Fruit fly (Drosophila melanogaster): ENCODE data around the gene CG3437.
A peak's percentile ranks its signal among the peaks of the same experiment; 100 is the strongest.

The CG3437 gene

DNA sequence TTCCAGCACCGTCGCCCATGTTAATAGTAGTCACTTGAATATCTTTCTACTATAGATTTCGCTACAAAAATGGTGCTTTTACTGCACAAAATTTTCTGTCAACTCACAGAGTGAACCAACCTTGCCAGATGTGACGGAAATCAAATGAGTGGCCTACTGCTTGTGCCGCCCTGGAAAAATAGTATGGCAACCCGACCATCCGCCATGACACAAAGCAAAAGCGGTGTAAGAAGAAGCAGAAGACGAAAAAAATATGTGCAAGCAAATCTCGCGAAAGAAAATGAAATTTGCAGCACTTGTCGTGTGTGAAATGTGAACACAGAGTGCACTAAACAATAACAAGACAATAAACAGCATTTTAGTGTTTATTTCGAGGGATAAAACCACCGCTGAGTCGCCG lies 19.4 kb upstream of the CG3437 start, which contains the start of the genes Uch-L5 and Jarid2 (continued):
- TF ChIP-seq CG17829 (tag; optimal IDR thresholded peaks at IDR 0.05), result peak; percentile 72
- TF ChIP-seq Fer1 (GFP tag; optimal IDR thresholded peaks at IDR 0.05), result peak; percentile 44
- TF ChIP-seq CG30403 (GFP tag; optimal IDR thresholded peaks at IDR 0.05), result peak; percentile 51
- TF ChIP-seq CG4404 (GFP tag; IDR thresholded peaks at IDR 0.05), result no peak
- TF ChIP-seq CG18262 (tag; optimal IDR thresholded peaks at IDR 0.05), result no peak
- peak; percentile 48 for TF ChIP-seq Dref (GFP tag; IDR thresholded peaks at IDR 0.05)
- peak; percentile 55 for TF ChIP-seq Camta (GFP tag; optimal IDR thresholded peaks at IDR 0.05)
- TF ChIP-seq Xrp1 (GFP tag; IDR thresholded peaks at IDR 0.05), result peak; percentile 47; the same call in 1 of the 2 replicates
- TF ChIP-seq stwl (tag; optimal IDR thresholded peaks at IDR 0.05), result peak; percentile 93
- no peak for TF ChIP-seq ro (GFP tag; IDR thresholded peaks at IDR 0.05)
- peak; percentile 50 for TF ChIP-seq amos (GFP tag; IDR thresholded peaks at IDR 0.05; ENCODE audit: partially characterized antibody)
- TF ChIP-seq CG34422 (GFP tag; IDR thresholded peaks at IDR 0.05), result peak; percentile 83; the same call in 2 of the 3 replicates
- peak; percentile 14 for TF ChIP-seq Mes4 (GFP tag; optimal IDR thresholded peaks at IDR 0.05)
- peak; percentile 41 for TF ChIP-seq CG5245 (GFP tag; optimal IDR thresholded peaks at IDR 0.05)
- peak; percentile 11 for TF ChIP-seq CG31365 (tag; optimal IDR thresholded peaks at IDR 0.05)
- TF ChIP-seq CG10462 (GFP tag; optimal IDR thresholded peaks at IDR 0.05), result no peak
- peak; percentile 70 for TF ChIP-seq HLH54F (GFP tag; optimal IDR thresholded peaks at IDR 0.05)
- peak; percentile 14 for TF ChIP-seq kni (GFP tag; optimal IDR thresholded peaks at IDR 0.05)
- TF ChIP-seq shn (GFP tag; optimal IDR thresholded peaks at IDR 0.05), result peak; percentile 46
- TF ChIP-seq CG13624 (GFP tag; optimal IDR thresholded peaks at IDR 0.05), result peak; percentile 65
- TF ChIP-seq CG7786 (GFP tag; optimal IDR thresholded peaks at IDR 0.05), result peak; percentile 58
- TF ChIP-seq her (GFP tag; optimal IDR thresholded peaks at IDR 0.05), result peak; percentile 79
- TF ChIP-seq CG14860 (GFP tag; IDR thresholded peaks at IDR 0.05; ENCODE audit: partially characterized antibody), result no peak
- TF ChIP-seq insv (GFP tag; optimal IDR thresholded peaks at IDR 0.05), result peak in 1 of 2 experiments; percentile 37
- TF ChIP-seq maf-S (GFP tag; optimal IDR thresholded peaks at IDR 0.05), result peak; percentile 68
- peak; percentile 38 for TF ChIP-seq zen (tag; optimal IDR thresholded peaks at IDR 0.05)
- peak; percentile 72 for TF ChIP-seq lilli (GFP tag; optimal IDR thresholded peaks at IDR 0.05)
- TF ChIP-seq ci (GFP tag; IDR thresholded peaks at IDR 0.05), result peak; percentile 79; the same call in 2 of the 3 replicates
- peak; percentile 81 for TF ChIP-seq dm (GFP tag; optimal IDR thresholded peaks at IDR 0.05)
- TF ChIP-seq CG17186 (GFP tag; optimal IDR thresholded peaks at IDR 0.05), result peak; percentile 75
- peak; percentile 31; the same call in 1 of the 2 replicates for TF ChIP-seq Drgx (GFP tag; IDR thresholded peaks at IDR 0.05)
- TF ChIP-seq danr (GFP tag; IDR thresholded peaks at IDR 0.05), result no peak
- peak in 1 of 2 experiments; percentile 0 for TF ChIP-seq bsh (GFP tag; optimal IDR thresholded peaks at IDR 0.05)
- peak; percentile 95 for TF ChIP-seq pzg (GFP tag; optimal IDR thresholded peaks at IDR 0.05)
- TF ChIP-seq nau (GFP tag; optimal IDR thresholded peaks at IDR 0.05), result no peak
- TF ChIP-seq nerfin-2 (GFP tag; IDR thresholded peaks at IDR 0.05; ENCODE audit: partially characterized antibody), result no peak
- peak; percentile 11 for TF ChIP-seq Elba2 (GFP tag; optimal IDR thresholded peaks at IDR 0.05)
- TF ChIP-seq HLH3B (GFP tag; IDR thresholded peaks at IDR 0.05), result no peak
- TF ChIP-seq crol (GFP tag; IDR thresholded peaks at IDR 0.05), result no peak
- TF ChIP-seq NC2α (GFP tag; optimal IDR thresholded peaks at IDR 0.05), result no peak
- TF ChIP-seq CG3163 (GFP tag; optimal IDR thresholded peaks at IDR 0.05), result peak; percentile 40
- TF ChIP-seq CG10321 (GFP tag; IDR thresholded peaks at IDR 0.05), result no peak
- peak; percentile 43 for TF ChIP-seq grau (tag; optimal IDR thresholded peaks at IDR 0.05)
- TF ChIP-seq CG12942 (GFP tag; optimal IDR thresholded peaks at IDR 0.05), result peak; percentile 43
- TF ChIP-seq scrt (GFP tag; optimal IDR thresholded peaks at IDR 0.05), result no peak
- TF ChIP-seq CHES-1-like (GFP tag; optimal IDR thresholded peaks at IDR 0.05), result peak; percentile 94
- peak; percentile 42 for TF ChIP-seq pum (GFP tag; optimal IDR thresholded peaks at IDR 0.05)
- TF ChIP-seq tin (GFP tag; optimal IDR thresholded peaks at IDR 0.05), result peak; percentile 42
- peak; percentile 33; the same call in 1 of the 2 replicates for TF ChIP-seq CG13287 (GFP tag; IDR thresholded peaks at IDR 0.05; ENCODE audit: partially characterized antibody)
- TF ChIP-seq en (GFP tag; optimal IDR thresholded peaks at IDR 0.05), result no peak
- TF ChIP-seq klu (GFP tag; IDR thresholded peaks at IDR 0.05), result no peak
